Worm (Caenorhabditis elegans): ENCODE data around the gene F32F2.4.

ce11 chrV:13320676-13321075 is 44.6 kb downstream of the F32F2.4 start, which contains the start of gene srh-15:
- TF ChIP-seq tbx-11 (GFP tag; IDR thresholded peaks at IDR 0.05) (no peak), hmg-4 (GFP tag; optimal IDR thresholded peaks at IDR 0.05) (no peak), ama-1 (optimal IDR thresholded peaks at IDR 0.05) (no peak), flt-1 (GFP tag; IDR thresholded peaks at IDR 0.05) (no peak), pes-1 (GFP tag; IDR thresholded peaks at IDR 0.05) (no peak), tra-4 (tag; optimal IDR thresholded peaks at IDR 0.05) (no peak), scrt-1 (GFP tag; IDR thresholded peaks at IDR 0.05) (no peak), aly-1 (tag; optimal IDR thresholded peaks at IDR 0.05) (no peak)
